Worm (Caenorhabditis elegans): ENCODE measurements around the gene rpl-38.

rpl-38 gene

DNA sequence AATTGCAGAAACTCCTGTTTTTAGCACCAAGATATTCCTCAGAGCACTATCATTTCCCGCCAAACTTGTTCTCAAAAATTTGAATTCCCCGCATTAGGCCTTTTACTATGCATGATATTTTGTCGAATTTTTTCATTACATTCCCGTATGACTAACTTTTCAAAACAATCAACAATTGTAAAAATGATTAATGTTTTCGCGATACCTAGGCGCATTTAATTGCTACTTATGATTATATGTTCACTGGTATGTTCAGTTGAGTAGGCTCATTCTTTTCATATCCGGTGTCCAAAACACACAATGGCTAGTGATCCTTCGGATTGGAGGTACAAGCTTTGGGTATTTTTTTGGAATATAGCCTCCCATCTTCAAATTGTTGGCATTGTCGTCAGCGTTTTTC lies 24.2 kb upstream of the rpl-38 start, which contains the start of gene srw-21:
srw-21 (plus strand) TSS at position 301 of the 400 bp plus-strand sequence.
- no peak for TF ChIP-seq nhr-19 (GFP tag; conservative IDR thresholded peaks at IDR 0.05)
- no peak for TF ChIP-seq jun-1 (tag; optimal IDR thresholded peaks at IDR 0.05)
- no peak for TF ChIP-seq lin-13 (GFP tag; optimal IDR thresholded peaks at IDR 0.05)
- TF ChIP-seq ztf-4 (tag; optimal IDR thresholded peaks at IDR 0.05), result no peak
- no peak for TF ChIP-seq nhr-77 (tag; optimal IDR thresholded peaks at IDR 0.05)
- no peak for TF ChIP-seq ets-5 (GFP tag; IDR thresholded peaks at IDR 0.05)
- no peak for TF ChIP-seq grh-1 (GFP tag; IDR thresholded peaks at IDR 0.05)
- no peak for TF ChIP-seq nhr-20 (tag; optimal IDR thresholded peaks at IDR 0.05)
- no peak for TF ChIP-seq skn-1 (tag; optimal IDR thresholded peaks at IDR 0.05)
- no peak for TF ChIP-seq fkh-10 (GFP tag; optimal IDR thresholded peaks at IDR 0.05)
- no peak for TF ChIP-seq ces-1 (GFP tag; optimal IDR thresholded peaks at IDR 0.05)
- no peak for TF ChIP-seq rnt-1 (tag; optimal IDR thresholded peaks at IDR 0.05)

ce11 chrV:15492518-15492917 lies 19.4 kb upstream of the rpl-38 start, which contains the start of gene str-264:
Gene str-264, minus strand, starts transcription at chrV:15492618.
- no peak for TF ChIP-seq C04F5.9 (tag; optimal IDR thresholded peaks at IDR 0.05)
- no peak for TF ChIP-seq nhr-19 (GFP tag; conservative IDR thresholded peaks at IDR 0.05)

ce11 chrV:15493680-15494079 lies 18.3 kb upstream of the rpl-38 start, which contains the start of gene srh-218:
Gene srh-218, plus strand, starts transcription at chrV:15493980.
- no peak for TF ChIP-seq nhr-237 (tag; optimal IDR thresholded peaks at IDR 0.05)
- no peak for TF ChIP-seq unc-86 (tag; optimal IDR thresholded peaks at IDR 0.05)
- TF ChIP-seq pax-3 (tag; optimal IDR thresholded peaks at IDR 0.05), result no peak
- no peak for TF ChIP-seq nhr-71 (tag; optimal IDR thresholded peaks at IDR 0.05)
- no peak for TF ChIP-seq unc-62 (GFP tag; optimal IDR thresholded peaks at IDR 0.05)
- TF ChIP-seq mep-1 (tag; optimal IDR thresholded peaks at IDR 0.05), result no peak
- TF ChIP-seq hpl-2 (GFP tag; optimal IDR thresholded peaks at IDR 0.05), result no peak
- TF ChIP-seq unc-30 (tag; optimal IDR thresholded peaks at IDR 0.05), result no peak
- no peak for TF ChIP-seq unc-130 (tag; optimal IDR thresholded peaks at IDR 0.05)

DNA sequence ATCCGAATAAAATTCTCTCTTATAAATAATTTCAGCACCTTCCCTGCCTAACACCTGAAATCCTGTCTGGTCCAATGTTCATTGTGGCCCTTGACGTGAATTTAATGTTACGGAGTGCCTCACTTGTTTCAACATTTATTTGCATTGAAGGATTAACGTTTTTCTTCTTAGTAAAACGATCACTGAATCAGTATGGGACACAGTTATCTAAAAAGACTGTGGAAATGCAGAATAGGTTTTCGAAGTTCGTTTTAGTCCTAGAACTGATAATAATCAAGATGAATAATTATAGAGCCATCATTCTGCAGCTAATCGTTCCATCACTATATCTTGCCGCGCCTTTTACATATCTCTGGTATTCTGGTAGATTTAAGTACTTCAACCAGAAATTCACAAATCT lies 16.8 kb upstream of the rpl-38 start, which contains the start of gene srh-219:
srh-219 (plus strand) TSS at position 301 of the 400 bp plus-strand sequence.
- no peak for TF ChIP-seq ces-1 (GFP tag; optimal IDR thresholded peaks at IDR 0.05)
- TF ChIP-seq efl-1 (optimal IDR thresholded peaks at IDR 0.05), result no peak
- TF ChIP-seq efl-1 (GFP tag; optimal IDR thresholded peaks at IDR 0.05 in 1 of 2), result peak in 1 of 2 experiments; percentile 48

- TF ChIP-seq nhr-90 (tag; optimal IDR thresholded peaks at IDR 0.05; ENCODE audit: poor library complexity) (peak; percentile 48), nhr-20 (tag; optimal IDR thresholded peaks at IDR 0.05) (peak; percentile 19), efl-1 (optimal IDR thresholded peaks at IDR 0.05) (peak; percentile 20 to 48), efl-1 (GFP tag; optimal IDR thresholded peaks at IDR 0.05 in 1 of 2) (no peak), unc-98 (GFP tag; IDR thresholded peaks at IDR 0.05) (no peak), lin-14 (GFP tag; optimal IDR thresholded peaks at IDR 0.05) (peak; percentile 68), fos-1 (tag; optimal IDR thresholded peaks at IDR 0.05) (peak; percentile 3), swsn-7 (tag; optimal IDR thresholded peaks at IDR 0.05) (peak; percentile 30), elt-3 (tag; optimal IDR thresholded peaks at IDR 0.05) (no peak), tbx-2 (tag; optimal IDR thresholded peaks at IDR 0.05) (peak; percentile 19), mdl-1 (tag; optimal IDR thresholded peaks at IDR 0.05) (peak in 1 of 2 experiments; percentile 18), elt-2 (tag; optimal IDR thresholded peaks at IDR 0.05) (peak; percentile 88), lin-35 (GFP tag; optimal IDR thresholded peaks at IDR 0.05) (peak in 1 of 2 experiments; percentile 49), nhr-71 (tag; optimal IDR thresholded peaks at IDR 0.05) (no peak), jun-1 (tag; optimal IDR thresholded peaks at IDR 0.05) (peak; percentile 82), nhr-77 (tag; optimal IDR thresholded peaks at IDR 0.05) (peak; percentile 21)
Measured at ce11 chrV:15497731-15498130, 14.2 kb upstream of the rpl-38 start.

Data from whole organism, L1 larva.